Fruit fly (Drosophila melanogaster) whole organism, wandering third instar larva: ENCODE data around the gene Enoph.
A peak's percentile ranks its signal among the peaks of the same experiment; 100 is the strongest.

Experiments
- Abd-B ChIP-seq: fragments of >200 bp; optimal IDR thresholded peaks from 2 replicates; lab custom pipeline; 2017; ENCODE audit warnings: missing biosample characterization, missing genetic modification characterization
- CG32264 ChIP-seq: fragments of 200-800 bp; sonication (Bioruptor generic); optimal IDR thresholded peaks from 2 replicates; lab custom pipeline; 2016; ENCODE audit warnings: missing biosample characterization, missing genetic modification characterization
- CG9705 ChIP-seq: fragments of 200-800 bp; sonication (Bioruptor generic); optimal IDR thresholded peaks from 2 replicates; lab custom pipeline; 2018; ENCODE audit warnings: missing biosample characterization, mild to moderate bottlenecking, missing genetic modification characterization
- CrebA ChIP-seq: fragments of 200-800 bp; sonication (Bioruptor generic); optimal IDR thresholded peaks from 2 replicates; lab custom pipeline; 2016; ENCODE audit warnings: missing biosample characterization, mild to moderate bottlenecking, missing genetic modification characterization, borderline replicate concordance
- Dfd ChIP-seq: fragments of >200 bp; optimal IDR thresholded peaks from 2 replicates; lab custom pipeline; 2017; ENCODE audit warnings: missing biosample characterization, missing genetic modification characterization
- Dif ChIP-seq: fragments of 200-275, 200-300 bp; sonication (Bioruptor generic); optimal IDR thresholded peaks from 2 replicates; lab custom pipeline; 2018; ENCODE audit warnings: missing biosample characterization, missing genetic modification characterization; ENCODE audit not compliant: partially characterized antibody
- GATAd ChIP-seq: sonication (Bioruptor generic); optimal IDR thresholded peaks from 2 replicates; lab custom pipeline; 2016; ENCODE audit warnings: missing biosample characterization, missing genetic modification characterization
- HLH106 ChIP-seq: fragments of 200-800 bp; optimal IDR thresholded peaks from 3 replicates; lab custom pipeline; 2019; ENCODE audit warnings: missing biosample characterization, mild to moderate bottlenecking, missing genetic modification characterization, moderate library complexity
- Hnf4 ChIP-seq: fragments of 200-800 bp; sonication (Bioruptor generic); optimal IDR thresholded peaks from 2 replicates; lab custom pipeline; 2016; ENCODE audit warnings: missing biosample characterization, mild to moderate bottlenecking, missing genetic modification characterization
- Hr78 ChIP-seq: fragments of >200 bp; optimal IDR thresholded peaks from 2 replicates; lab custom pipeline; 2017; ENCODE audit warnings: missing biosample characterization, missing genetic modification characterization
- Hr83 ChIP-seq: fragments of 200-300 bp; sonication (Bioruptor generic); optimal IDR thresholded peaks from 2 replicates; lab custom pipeline; 2016; ENCODE audit warnings: missing biosample characterization, mild to moderate bottlenecking, missing genetic modification characterization, moderate library complexity; ENCODE audit not compliant: poor library complexity, severe bottlenecking
- Jra ChIP-seq: sonication (Bioruptor generic); optimal IDR thresholded peaks from 2 replicates; lab custom pipeline; 2016; ENCODE audit warnings: missing biosample characterization, missing genetic modification characterization
- Mio ChIP-seq: sonication (Bioruptor generic); optimal IDR thresholded peaks from 2 replicates; lab custom pipeline; 2016; ENCODE audit warnings: missing biosample characterization, missing genetic modification characterization
- Myc ChIP-seq: fragments of >200 bp; optimal IDR thresholded peaks from 2 replicates; lab custom pipeline; 2017
- N ChIP-seq: fragments of >200 bp; optimal IDR thresholded peaks from 2 replicates; lab custom pipeline; 2018; ENCODE audit warnings: missing biosample characterization, missing external identifiers, missing genetic modification characterization
- OdsH ChIP-seq: fragments of 200-800 bp; sonication (Bioruptor generic); optimal IDR thresholded peaks from 2 replicates; lab custom pipeline; 2016; ENCODE audit warnings: missing biosample characterization, mild to moderate bottlenecking, missing genetic modification characterization
- Rel ChIP-seq, 2 experiments: fragments of 200-800 bp; sonication (Bioruptor generic) in 1 of 2; optimal IDR thresholded peaks; 2 replicates in 1 of 2; 3 replicates in 1 of 2; lab custom pipeline; 2016 to 2019; ENCODE audit warnings: mild to moderate bottlenecking in 2 of 2, missing biosample characterization in 2 of 2, missing genetic modification characterization in 2 of 2, moderate library complexity in 1 of 2
- Sp1 ChIP-seq: fragments of 200-800 bp; sonication (Bioruptor generic); optimal IDR thresholded peaks from 3 replicates; lab custom pipeline; 2019; ENCODE audit warnings: missing biosample characterization, mild to moderate bottlenecking, missing genetic modification characterization, moderate library complexity
- Vsx2 ChIP-seq: fragments of 200-300, 225-300 bp; sonication (Bioruptor generic); optimal IDR thresholded peaks from 2 replicates; lab custom pipeline; 2018; ENCODE audit warnings: missing biosample characterization, missing genetic modification characterization; ENCODE audit not compliant: partially characterized antibody
- br ChIP-seq: fragments of 200-800 bp; sonication (Bioruptor generic); optimal IDR thresholded peaks from 2 replicates; lab custom pipeline; 2016; ENCODE audit warnings: missing biosample characterization, missing genetic modification characterization
- brk ChIP-seq: fragments of 200-800 bp; sonication (Bioruptor generic); optimal IDR thresholded peaks from 2 replicates; lab custom pipeline; 2016; ENCODE audit warnings: missing biosample characterization, mild to moderate bottlenecking, missing genetic modification characterization
- dl ChIP-seq, 2 experiments: fragments of 175-275, 200-275 bp in 1 of 2; fragments of 200-275 bp in 1 of 2; sonication (Bioruptor generic); optimal IDR thresholded peaks; lab custom pipeline; 2018; ENCODE audit warnings: mild to moderate bottlenecking in 2 of 2, missing biosample characterization in 2 of 2, missing genetic modification characterization in 2 of 2, moderate library complexity in 2 of 2; ENCODE audit not compliant: partially characterized antibody in 2 of 2, insufficient read depth in 1 of 2
- dmrt93B ChIP-seq: fragments of 200-800 bp; sonication (Bioruptor generic); optimal IDR thresholded peaks from 2 replicates; lab custom pipeline; 2018; ENCODE audit warnings: missing biosample characterization, mild to moderate bottlenecking, missing genetic modification characterization
- dsf ChIP-seq: sonication (Bioruptor generic); optimal IDR thresholded peaks from 2 replicates; lab custom pipeline; 2016; ENCODE audit warnings: missing biosample characterization, missing genetic modification characterization, borderline replicate concordance
- ey ChIP-seq: fragments of 200-800 bp; sonication (Bioruptor generic); optimal IDR thresholded peaks from 2 replicates; lab custom pipeline; 2016; ENCODE audit warnings: missing biosample characterization, missing genetic modification characterization
- foxo ChIP-seq, 2 experiments: fragments of 200-800 bp; sonication (Bioruptor generic); optimal IDR thresholded peaks; 2 replicates in 1 of 2; 3 replicates in 1 of 2; lab custom pipeline; 2016 to 2017; ENCODE audit warnings: missing biosample characterization in 2 of 2, missing genetic modification characterization in 2 of 2
- fru ChIP-seq: fragments of 200-800 bp; sonication (Bioruptor generic); optimal IDR thresholded peaks from 3 replicates; lab custom pipeline; 2016; ENCODE audit warnings: missing biosample characterization, mild to moderate bottlenecking, missing genetic modification characterization
- h ChIP-seq: fragments of 200-800 bp; sonication (Bioruptor generic); optimal IDR thresholded peaks from 3 replicates; lab custom pipeline; 2016; ENCODE audit warnings: missing biosample characterization, mild to moderate bottlenecking, missing genetic modification characterization
- jim ChIP-seq: fragments of 175-275, 200-325 bp; sonication (Bioruptor generic); optimal IDR thresholded peaks from 2 replicates; lab custom pipeline; 2016; ENCODE audit warnings: missing biosample characterization, mild to moderate bottlenecking, missing genetic modification characterization
- lola ChIP-seq: fragments of >200 bp; optimal IDR thresholded peaks from 2 replicates; lab custom pipeline; 2017; ENCODE audit warnings: missing biosample characterization, missing genetic modification characterization
- pan ChIP-seq: fragments of >200 bp; optimal IDR thresholded peaks from 2 replicates; lab custom pipeline; 2017
- psq ChIP-seq: fragments of 200-800 bp; sonication (Bioruptor generic); optimal IDR thresholded peaks from 3 replicates; lab custom pipeline; 2017; ENCODE audit warnings: missing biosample characterization, mild to moderate bottlenecking, missing genetic modification characterization, moderate library complexity
- rgr ChIP-seq: fragments of 200-800 bp; sonication (Bioruptor generic); optimal IDR thresholded peaks from 3 replicates; lab custom pipeline; 2016; ENCODE audit warnings: missing biosample characterization, mild to moderate bottlenecking, missing genetic modification characterization
- sage ChIP-seq: fragments of 200-800 bp; sonication (Bioruptor generic); optimal IDR thresholded peaks from 2 replicates; lab custom pipeline; 2016; ENCODE audit warnings: missing biosample characterization, mild to moderate bottlenecking, missing genetic modification characterization
- sv ChIP-seq: fragments of 200-800 bp; sonication (Bioruptor generic); optimal IDR thresholded peaks from 3 replicates; lab custom pipeline; 2016; ENCODE audit warnings: missing biosample characterization, missing genetic modification characterization
- tai ChIP-seq: sonication (Bioruptor generic); optimal IDR thresholded peaks from 2 replicates; lab custom pipeline; 2016; ENCODE audit warnings: missing biosample characterization, missing genetic modification characterization
- usp ChIP-seq: fragments of >200 bp; optimal IDR thresholded peaks from 2 replicates; lab custom pipeline; 2017; ENCODE audit warnings: missing biosample characterization, missing genetic modification characterization
- woc ChIP-seq: sonication (Bioruptor generic); optimal IDR thresholded peaks from 2 replicates; lab custom pipeline; 2016; ENCODE audit warnings: missing biosample characterization, mild to moderate bottlenecking, missing genetic modification characterization

Gene Enoph

DNA sequence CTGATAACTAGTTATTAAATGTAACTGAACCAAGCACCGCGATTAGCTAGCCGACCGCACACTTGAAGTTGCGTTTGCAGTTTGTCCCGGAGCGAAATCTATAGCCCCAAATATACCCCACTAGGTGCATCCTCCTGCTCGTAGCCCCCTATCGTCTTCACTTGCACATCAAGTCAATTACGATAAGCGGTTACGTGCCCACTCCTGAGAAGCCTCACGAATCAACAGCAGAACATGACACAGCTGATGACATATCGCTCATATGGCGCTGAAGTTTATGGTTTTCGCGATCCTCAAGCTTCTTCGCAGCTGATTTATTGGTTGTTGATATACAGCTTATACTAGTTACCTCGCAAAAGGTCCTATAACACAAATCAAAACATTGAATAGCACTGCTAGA lies 4.8 kb upstream of the Enoph start:
- TF ChIP-seq CG9705 (GFP tag; lab: Kevin White, UChicago) (no peak), CG32264 (GFP tag; lab: Kevin White, UChicago) (no peak), Vsx2 (no peak), pan (lab: Kevin White, UChicago) (no peak), usp (GFP tag; lab: Kevin White, UChicago) (no peak), h (no peak), fru (GFP tag; lab: Kevin White, UChicago) (no peak), psq (GFP tag; lab: Kevin White, UChicago) (no peak), Mio (GFP tag; lab: Kevin White, UChicago) (no peak), N (GFP tag; lab: Kevin White, UChicago) (no peak), Jra (no peak), tai (GFP tag; lab: Kevin White, UChicago) (no peak), dsf (GFP tag; lab: Kevin White, UChicago) (no peak), Dfd (GFP tag; lab: Kevin White, UChicago) (no peak), lola (GFP tag; lab: Kevin White, UChicago) (no peak), Abd-B (GFP tag; lab: Kevin White, UChicago) (no peak)

DNA sequence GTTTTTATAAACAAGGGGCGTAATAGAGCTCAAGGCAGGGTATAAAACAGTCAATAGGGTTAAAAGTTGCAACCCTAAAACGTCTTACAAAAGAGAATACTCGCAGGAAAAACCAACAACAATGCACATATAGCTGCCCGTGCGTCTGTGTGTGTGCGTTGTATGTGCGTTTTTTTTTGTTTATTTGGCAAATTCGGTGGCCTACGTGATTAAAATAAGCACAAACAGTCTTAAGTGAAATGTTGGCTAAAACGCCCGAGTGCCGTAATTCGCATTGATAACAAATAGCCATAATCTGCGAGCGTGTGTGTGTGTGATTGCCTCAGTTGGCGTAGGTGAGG lies 636 bp upstream of the Enoph start:
- no peak for TF ChIP-seq dsf (GFP tag; lab: Kevin White, UChicago)

DNA sequence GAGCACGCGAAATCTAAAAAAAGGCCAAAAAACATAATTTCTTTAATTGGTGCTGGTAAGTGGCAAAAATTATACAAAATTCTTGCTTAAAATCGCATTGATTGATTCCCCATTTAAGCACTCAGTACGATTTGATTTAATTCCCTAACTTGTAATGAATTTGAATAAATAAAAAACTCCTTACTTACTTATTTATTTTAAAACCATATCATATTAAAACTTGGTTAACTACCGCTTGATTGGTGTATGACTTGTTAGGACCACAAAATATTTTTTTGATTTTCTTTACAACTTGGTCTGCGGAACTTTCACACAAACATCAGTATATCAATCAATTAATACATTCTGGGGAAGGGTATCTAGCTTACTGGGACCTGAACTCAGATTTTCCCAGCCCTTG lies 3.6 kb downstream of the Enoph start, which contains the start of gene CG1113:
Gene CG1113 (plus strand): TSS at position 301 of the 400 bp plus-strand sequence.
- TF ChIP-seq Jra (no peak), rgr (GFP tag; lab: Kevin White, UChicago) (no peak), dl (GFP tag; optimal IDR thresholded peaks at IDR 0.05; lab: Kevin White, UChicago; ENCODE audit: insufficient read depth in 1 of 2, partially characterized antibody in 2 of 2) (no peak), pan (lab: Kevin White, UChicago) (no peak), woc (GFP tag; lab: Kevin White, UChicago) (no peak), Dif (GFP tag; lab: Kevin White, UChicago) (no peak), GATAd (GFP tag; lab: Kevin White, UChicago) (no peak), br (no peak), Vsx2 (no peak), usp (GFP tag; lab: Kevin White, UChicago) (no peak), OdsH (GFP tag; lab: Kevin White, UChicago) (no peak), tai (GFP tag; lab: Kevin White, UChicago) (no peak), HLH106 (tag; lab: Kevin White, UChicago) (no peak), jim (GFP tag; lab: Kevin White, UChicago) (no peak)

DNA sequence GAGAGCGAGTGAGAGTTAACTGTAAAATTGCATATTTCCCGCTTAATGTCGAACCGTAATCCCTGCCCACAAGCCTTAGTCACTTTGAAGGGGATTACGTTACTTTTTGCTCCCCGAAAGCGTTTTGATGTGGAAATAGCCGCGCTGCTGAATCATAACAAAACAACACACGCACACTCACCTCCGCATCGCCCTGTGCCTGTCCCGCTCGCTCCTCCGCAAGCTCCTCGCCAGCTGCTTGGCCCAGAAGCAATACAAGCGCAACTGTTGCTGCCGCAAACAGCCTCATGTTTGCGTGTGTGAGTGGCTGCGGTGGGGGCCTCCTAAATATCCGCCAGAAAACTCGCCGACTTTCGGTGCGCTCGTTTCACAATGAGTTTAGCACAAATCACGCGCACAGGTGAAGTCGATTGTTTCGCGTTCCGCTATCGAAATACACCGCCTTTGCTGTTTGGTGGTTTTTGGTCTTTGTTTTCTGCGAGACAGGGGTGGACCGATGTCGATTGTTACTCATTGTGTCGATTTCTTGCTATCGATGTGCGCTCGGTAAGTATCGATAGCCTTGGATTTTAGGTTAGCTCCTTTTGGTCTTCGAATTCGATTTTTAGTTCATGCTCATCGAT lies 5.1 kb downstream of the Enoph start, which contains the start of gene CtsF:
Gene CtsF (minus strand): TSS at position 503 of the 623 bp plus-strand sequence.
- TF ChIP-seq CG9705 (GFP tag; lab: Kevin White, UChicago) (no peak), Jra (no peak), tai (GFP tag; lab: Kevin White, UChicago) (no peak), Vsx2 (no peak), Sp1 (GFP tag; lab: Kevin White, UChicago) (peak; percentile 58), Rel (GFP tag; optimal IDR thresholded peaks at IDR 0.05; lab: Kevin White, UChicago) (no peak), Rel (tag; optimal IDR thresholded peaks at IDR 0.05; lab: Kevin White, UChicago) (peak; percentile 92), Abd-B (GFP tag; lab: Kevin White, UChicago) (peak; percentile 23), CrebA (GFP tag; lab: Kevin White, UChicago) (no peak), br (peak; percentile 63), Hr83 (GFP tag; lab: Kevin White, UChicago) (no peak), psq (GFP tag; lab: Kevin White, UChicago) (peak; percentile 17), pan (lab: Kevin White, UChicago) (no peak), foxo (GFP tag; optimal IDR thresholded peaks at IDR 0.05; lab: Kevin White, UChicago) (peak in 1 of 2 experiments; percentile 32), rgr (GFP tag; lab: Kevin White, UChicago) (peak; percentile 21), jim (GFP tag; lab: Kevin White, UChicago) (no peak), lola (GFP tag; lab: Kevin White, UChicago) (no peak), woc (GFP tag; lab: Kevin White, UChicago) (no peak), Dif (GFP tag; lab: Kevin White, UChicago) (no peak), N (GFP tag; lab: Kevin White, UChicago) (peak; percentile 15), brk (GFP tag; lab: Kevin White, UChicago) (peak; percentile 0), h (peak; percentile 60), sv (peak; percentile 13), dl (GFP tag; optimal IDR thresholded peaks at IDR 0.05; lab: Kevin White, UChicago; ENCODE audit: insufficient read depth in 1 of 2, partially characterized antibody in 2 of 2) (no peak), Myc (peak; percentile 29), fru (GFP tag; lab: Kevin White, UChicago) (peak; percentile 15), dsf (GFP tag; lab: Kevin White, UChicago) (no peak), CG32264 (GFP tag; lab: Kevin White, UChicago) (no peak), ey (GFP tag; lab: Kevin White, UChicago) (no peak), dmrt93B (GFP tag; lab: Kevin White, UChicago) (no peak), sage (GFP tag; lab: Kevin White, UChicago) (no peak), GATAd (GFP tag; lab: Kevin White, UChicago) (no peak), HLH106 (tag; lab: Kevin White, UChicago) (peak; percentile 21), Dfd (GFP tag; lab: Kevin White, UChicago) (no peak), Mio (GFP tag; lab: Kevin White, UChicago) (no peak), OdsH (GFP tag; lab: Kevin White, UChicago) (peak; percentile 45), Hr78 (no peak), Hnf4 (GFP tag; lab: Kevin White, UChicago) (no peak)
